Worm (Caenorhabditis elegans): ENCODE data around the gene cal-8.

cal-8 gene

DNA sequence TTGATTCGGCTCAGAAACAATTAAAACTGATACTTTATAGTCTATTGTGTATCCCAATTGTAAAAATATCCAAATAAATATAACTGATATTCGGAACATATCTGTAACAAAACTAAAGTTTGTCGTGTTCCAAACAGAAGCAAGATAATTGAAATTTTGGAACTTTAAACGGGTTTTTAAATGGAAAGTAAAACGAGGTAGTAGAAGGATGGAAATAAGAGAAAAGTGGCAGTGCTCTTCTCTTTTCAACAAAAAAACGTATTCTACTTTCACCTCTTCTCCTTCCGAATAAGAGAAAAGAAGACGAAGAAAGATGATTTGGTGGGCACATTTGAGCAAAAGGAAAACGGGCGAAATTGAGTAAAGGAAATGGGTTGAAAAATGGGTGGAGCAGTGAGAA lies 35.3 kb downstream of the cal-8 start, which contains the start of gene nmr-1:
Gene nmr-1, minus strand, starts transcription at position 101 of the 400 bp plus-strand sequence.
- no peak for TF ChIP-seq egl-5 (tag; optimal IDR thresholded peaks at IDR 0.05)
- no peak for TF ChIP-seq nfya-1 (tag; optimal IDR thresholded peaks at IDR 0.05; ENCODE audit: insufficient read depth)
- TF ChIP-seq fkh-2 (tag; optimal IDR thresholded peaks at IDR 0.05) = no peak
- TF ChIP-seq ama-1 (optimal IDR thresholded peaks at IDR 0.05) = no peak
- TF ChIP-seq ceh-9 (tag; optimal IDR thresholded peaks at IDR 0.05) = no peak
- no peak for TF ChIP-seq tbx-2 (tag; optimal IDR thresholded peaks at IDR 0.05)
- TF ChIP-seq nhr-67 (tag; optimal IDR thresholded peaks at IDR 0.05) = no peak
- no peak for TF ChIP-seq nhr-76 (tag; optimal IDR thresholded peaks at IDR 0.05)
- TF ChIP-seq ceh-28 (tag; optimal IDR thresholded peaks at IDR 0.05) = no peak
- TF ChIP-seq egl-27 (tag; optimal IDR thresholded peaks at IDR 0.05) = no peak
- TF ChIP-seq unc-62 (GFP tag; optimal IDR thresholded peaks at IDR 0.05) = no peak
- TF ChIP-seq nhr-28 (tag; optimal IDR thresholded peaks at IDR 0.05) = no peak
- no peak for TF ChIP-seq unc-39 (tag; optimal IDR thresholded peaks at IDR 0.05)
- no peak for TF ChIP-seq zag-1 (tag; optimal IDR thresholded peaks at IDR 0.05)
- TF ChIP-seq ceh-16 (tag; optimal IDR thresholded peaks at IDR 0.05) = no peak
- TF ChIP-seq pha-4 (tag; optimal IDR thresholded peaks at IDR 0.05) = no peak
- no peak for TF ChIP-seq ztf-11 (tag; optimal IDR thresholded peaks at IDR 0.05)
- no peak for TF ChIP-seq fos-1 (tag; optimal IDR thresholded peaks at IDR 0.05)
- no peak for TF ChIP-seq mml-1 (tag; optimal IDR thresholded peaks at IDR 0.05)
- TF ChIP-seq aly-2 (tag; optimal IDR thresholded peaks at IDR 0.05) = no peak

DNA sequence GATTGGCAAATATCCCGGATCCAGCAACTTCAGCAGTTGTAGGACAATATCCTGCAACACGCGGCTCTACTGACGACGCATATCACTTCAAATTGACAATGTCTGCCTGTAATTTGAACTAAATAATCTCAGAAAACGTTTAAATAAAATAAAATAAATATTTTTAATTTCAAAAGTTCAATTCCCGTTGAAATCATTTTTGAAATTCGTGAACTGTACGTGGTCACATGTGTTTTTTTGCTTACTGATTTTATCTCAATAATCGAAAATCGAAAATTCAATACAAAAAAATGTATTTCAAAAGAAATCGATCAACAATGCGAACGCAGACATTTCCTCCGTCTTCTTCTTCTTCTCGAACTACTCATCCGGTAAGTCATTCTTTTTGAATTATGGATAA lies 44.3 kb downstream of the cal-8 start, which contains the start of gene F07F6.1:
Gene F07F6.1, plus strand, starts transcription at position 301 of the 400 bp plus-strand sequence.
- TF ChIP-seq pqm-1 (tag; optimal IDR thresholded peaks at IDR 0.05) = no peak
- TF ChIP-seq fkh-10 (GFP tag; optimal IDR thresholded peaks at IDR 0.05) = no peak
- no peak for TF ChIP-seq elt-3 (tag; optimal IDR thresholded peaks at IDR 0.05)
- no peak for TF ChIP-seq nhr-23 (tag; optimal IDR thresholded peaks at IDR 0.05)
- TF ChIP-seq nhr-12 (tag; optimal IDR thresholded peaks at IDR 0.05) = no peak
- no peak for TF ChIP-seq pha-4 (tag; optimal IDR thresholded peaks at IDR 0.05)
- no peak for TF ChIP-seq mml-1 (tag; optimal IDR thresholded peaks at IDR 0.05)
- TF ChIP-seq ztf-11 (tag; optimal IDR thresholded peaks at IDR 0.05) = no peak
- TF ChIP-seq nhr-77 (tag; optimal IDR thresholded peaks at IDR 0.05) = no peak
- no peak for TF ChIP-seq unc-62 (GFP tag; optimal IDR thresholded peaks at IDR 0.05)
- TF ChIP-seq daf-12 (tag; optimal IDR thresholded peaks at IDR 0.05) = no peak
- no peak for TF ChIP-seq unc-39 (tag; optimal IDR thresholded peaks at IDR 0.05)
- no peak for TF ChIP-seq hmg-11 (tag; optimal IDR thresholded peaks at IDR 0.05)
- no peak for TF ChIP-seq elt-2 (tag; optimal IDR thresholded peaks at IDR 0.05)

DNA sequence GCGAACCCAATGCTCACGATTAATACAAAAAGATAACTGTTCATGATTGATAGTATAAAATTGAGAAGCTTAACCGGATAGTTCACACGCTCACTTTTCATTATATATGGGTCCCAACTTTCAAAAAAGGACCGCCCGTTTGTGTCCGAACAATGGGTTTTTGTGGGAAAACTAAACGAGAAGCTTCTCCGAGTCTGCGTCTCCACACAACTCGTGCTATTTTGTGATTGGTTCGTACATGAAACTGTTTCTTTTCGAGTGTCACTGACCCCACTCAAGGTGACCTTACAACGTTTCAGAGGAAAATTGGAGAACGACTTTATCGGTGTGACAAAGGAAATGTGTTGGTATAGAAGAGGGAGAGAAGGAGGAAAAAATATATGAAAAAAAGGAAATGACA lies 45.0 kb downstream of the cal-8 start, which contains the start of gene dct-5:
Gene dct-5, minus strand, starts transcription at position 101 of the 400 bp plus-strand sequence.
- no peak for TF ChIP-seq fkh-10 (GFP tag; optimal IDR thresholded peaks at IDR 0.05)
- TF ChIP-seq nhr-25 (tag; optimal IDR thresholded peaks at IDR 0.05) = peak; percentile 29

DNA sequence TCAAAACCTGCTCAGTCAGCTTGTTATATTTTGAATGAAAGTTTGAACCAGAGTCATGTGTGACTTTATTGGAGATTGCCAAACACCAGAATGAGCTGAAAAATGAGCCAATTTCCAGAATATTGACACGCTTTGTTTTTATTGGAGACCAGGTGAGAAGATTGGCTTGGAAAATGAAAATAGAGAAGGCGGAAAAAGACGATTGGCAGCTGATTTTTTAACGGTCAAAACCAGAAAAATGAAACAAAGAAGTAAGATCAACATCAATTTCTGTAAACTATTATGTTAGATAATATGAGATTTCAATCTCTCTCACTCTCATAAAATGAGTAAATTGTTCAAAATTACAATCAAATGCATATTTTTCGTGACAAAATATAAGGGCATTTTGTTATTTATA lies 48.8 kb downstream of the cal-8 start, which contains the start of gene srx-114:
Gene srx-114, minus strand, starts transcription at position 101 of the 400 bp plus-strand sequence.
- TF ChIP-seq fkh-2 (tag; optimal IDR thresholded peaks at IDR 0.05) = no peak
- no peak for TF ChIP-seq nhr-43 (tag; optimal IDR thresholded peaks at IDR 0.05; ENCODE audit: poor library complexity, severe bottlenecking)
- TF ChIP-seq nhr-11 (tag; optimal IDR thresholded peaks at IDR 0.05) = no peak
- TF ChIP-seq ceh-16 (tag; optimal IDR thresholded peaks at IDR 0.05) = no peak
- no peak for TF ChIP-seq ztf-4 (tag; optimal IDR thresholded peaks at IDR 0.05)
- TF ChIP-seq ceh-82 (tag; optimal IDR thresholded peaks at IDR 0.05) = no peak
- TF ChIP-seq nhr-237 (tag; optimal IDR thresholded peaks at IDR 0.05) = no peak
- TF ChIP-seq nhr-23 (tag; optimal IDR thresholded peaks at IDR 0.05) = no peak
- TF ChIP-seq nhr-28 (tag; optimal IDR thresholded peaks at IDR 0.05) = no peak
- no peak for TF ChIP-seq nfya-1 (tag; optimal IDR thresholded peaks at IDR 0.05; ENCODE audit: insufficient read depth)

Data from whole organism, L3 larva.